Fruit fly (Drosophila melanogaster) Kc167 (cell line): ENCODE measurements around the gene mRpL21.

Source experiments
- Myc ChIP-seq: fragments of >200 bp; optimal IDR thresholded peaks from 2 replicates; lab custom pipeline; 2017; ENCODE audit warnings: missing external identifiers
- Sin3A ChIP-seq: fragments of >200 bp; optimal IDR thresholded peaks from 2 replicates; lab custom pipeline; 2018; ENCODE audit warnings: missing external identifiers
- h ChIP-seq: fragments of >200 bp; optimal IDR thresholded peaks from 3 replicates; lab custom pipeline; 2018; ENCODE audit warnings: missing external identifiers
- insv ChIP-seq: fragments of >200 bp; optimal IDR thresholded peaks from 3 replicates; lab custom pipeline; 2018; ENCODE audit warnings: missing external identifiers
- psq ChIP-seq: fragments of >200 bp; optimal IDR thresholded peaks from 2 replicates; lab custom pipeline; 2017; ENCODE audit warnings: missing external identifiers
- ttk ChIP-seq: sonication (Bioruptor generic); optimal IDR thresholded peaks from 2 replicates; lab custom pipeline; 2017; ENCODE audit warnings: missing external identifiers

Gene mRpL21

DNA sequence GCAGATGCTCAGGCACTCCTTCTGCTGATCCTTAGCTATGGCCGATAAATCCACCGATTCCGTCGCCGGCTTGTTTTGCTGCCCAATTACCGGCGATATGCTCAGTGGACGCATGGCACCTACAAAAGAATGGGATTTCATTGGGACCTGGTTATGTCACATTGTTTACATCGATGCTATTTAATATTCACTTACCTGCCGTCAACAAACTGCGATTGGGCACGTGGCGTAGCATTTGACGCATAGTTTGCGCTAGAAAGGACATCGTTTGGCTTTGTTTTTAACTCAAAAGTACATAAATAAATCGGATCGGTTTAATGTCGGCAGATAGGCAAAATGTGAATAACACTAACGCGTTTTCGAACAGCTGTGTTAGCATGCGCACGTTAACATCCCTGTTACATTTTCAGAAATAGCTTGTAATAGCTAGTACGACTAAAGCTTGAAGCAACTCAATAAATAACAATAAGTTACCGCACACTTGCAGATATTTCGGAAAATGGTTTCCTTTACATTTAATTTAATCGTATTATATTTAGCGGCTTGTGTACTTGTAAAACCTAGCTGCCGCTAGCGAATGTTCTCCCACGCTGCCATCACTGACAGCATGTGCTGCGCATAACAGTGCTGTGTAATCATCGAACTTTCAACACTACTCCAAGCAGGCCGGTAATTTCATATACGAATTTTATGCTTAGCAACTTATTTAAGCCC, at the start of gene mRpL21, which contains the start of gene rept:
Gene mRpL21 (minus strand): TSS at position 347 of the 714 bp plus-strand sequence.
Gene rept (plus strand): TSS at position 626 of the 714 bp plus-strand sequence.
- TF ChIP-seq psq (lab: Kevin White, UChicago) (no peak), Myc (lab: Kevin White, UChicago) (no peak), h (no peak), insv (lab: Kevin White, UChicago) (no peak), ttk (no peak), Sin3A (lab: Kevin White, UChicago) (no peak)

dm6 chr3L:19294613-19295299, 39.9 kb upstream of the mRpL21 start:
- TF ChIP-seq h (no peak), psq (lab: Kevin White, UChicago) (no peak)

dm6 chr3L:19294235-19294612, 39.4 kb upstream of the mRpL21 start, which contains the start of gene fal:
Gene fal (plus strand): TSS chr3L:19294564.
- TF ChIP-seq Myc (lab: Kevin White, UChicago): no peak
- TF ChIP-seq psq (lab: Kevin White, UChicago): no peak
- no peak for TF ChIP-seq Sin3A (lab: Kevin White, UChicago)
- TF ChIP-seq insv (lab: Kevin White, UChicago): no peak

- TF ChIP-seq Sin3A (lab: Kevin White, UChicago): no peak
- no peak for TF ChIP-seq insv (lab: Kevin White, UChicago)
- no peak for TF ChIP-seq psq (lab: Kevin White, UChicago)
- TF ChIP-seq ttk: no peak
- no peak for TF ChIP-seq h
- no peak for TF ChIP-seq Myc (lab: Kevin White, UChicago)
These were observed 38.4 kb upstream of the mRpL21 start for dm6 chr3L:19293178-19293741.

DNA sequence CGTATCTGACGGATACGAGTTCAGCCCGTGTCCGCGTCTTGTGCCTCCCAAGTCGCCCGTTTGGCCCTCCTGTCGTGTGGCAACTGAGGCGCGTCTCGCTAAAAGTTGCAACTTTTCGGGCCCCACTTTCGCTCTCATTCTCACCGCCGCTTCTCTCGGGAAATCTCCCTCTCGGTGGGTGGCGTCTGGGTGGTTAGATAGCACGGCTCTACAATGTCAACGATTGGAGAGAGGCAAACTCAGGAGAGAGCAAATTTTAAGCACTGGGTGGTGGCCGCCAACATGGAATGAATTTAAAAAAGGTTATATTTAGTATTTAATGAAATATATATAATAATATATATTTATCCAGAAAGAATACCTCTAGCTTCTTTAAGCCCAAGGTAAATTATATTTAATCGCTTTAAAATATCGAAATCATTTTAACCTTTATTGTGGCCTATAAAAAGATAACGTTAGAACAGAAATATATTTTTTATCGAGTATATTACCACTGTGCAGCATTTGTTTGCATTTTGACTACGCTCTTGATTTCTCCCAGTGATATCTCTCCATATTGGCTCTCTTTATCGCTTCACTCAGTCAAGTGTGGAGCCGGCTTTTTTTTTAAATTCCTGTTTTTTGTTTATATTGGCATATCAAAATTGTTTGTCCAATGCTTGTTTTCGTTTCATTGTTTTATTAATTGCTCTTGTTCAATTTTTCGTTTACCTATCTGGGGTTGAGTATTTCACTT, 37.7 kb upstream of the mRpL21 start, which contains the start of gene Gbs-76A:
Gene Gbs-76A (minus strand): TSS at position 327 of the 736 bp plus-strand sequence.
- TF ChIP-seq Sin3A (lab: Kevin White, UChicago) (no peak), Myc (lab: Kevin White, UChicago) (no peak), ttk (no peak), h (no peak), psq (lab: Kevin White, UChicago) (no peak)

- TF ChIP-seq ttk (no peak), insv (lab: Kevin White, UChicago) (no peak), h (no peak), Myc (lab: Kevin White, UChicago) (no peak), psq (lab: Kevin White, UChicago) (no peak), Sin3A (lab: Kevin White, UChicago) (no peak)
These were observed 36.9 kb upstream of the mRpL21 start for dm6 chr3L:19291465-19292413.

- TF ChIP-seq Sin3A (lab: Kevin White, UChicago): no peak
- no peak for TF ChIP-seq Myc (lab: Kevin White, UChicago)
- no peak for TF ChIP-seq h
- no peak for TF ChIP-seq insv (lab: Kevin White, UChicago)
- TF ChIP-seq ttk: no peak
- no peak for TF ChIP-seq psq (lab: Kevin White, UChicago)
These were observed 34.5 kb upstream of the mRpL21 start for dm6 chr3L:19289411-19289810.

- TF ChIP-seq h: no peak
- no peak for TF ChIP-seq Myc (lab: Kevin White, UChicago)
- TF ChIP-seq psq (lab: Kevin White, UChicago): no peak
- TF ChIP-seq Sin3A (lab: Kevin White, UChicago): no peak
- no peak for TF ChIP-seq ttk
- no peak for TF ChIP-seq insv (lab: Kevin White, UChicago)
These were observed 33.6 kb upstream of the mRpL21 start for dm6 chr3L:19288395-19288969.

dm6 chr3L:19280700-19281099, 25.8 kb upstream of the mRpL21 start, which contains the start of gene CG14089:
Gene CG14089 (minus strand): TSS chr3L:19280800.
- no peak for TF ChIP-seq ttk
- TF ChIP-seq Sin3A (lab: Kevin White, UChicago): no peak
- no peak for TF ChIP-seq psq (lab: Kevin White, UChicago)
- TF ChIP-seq h: no peak
- no peak for TF ChIP-seq insv (lab: Kevin White, UChicago)
- TF ChIP-seq Myc (lab: Kevin White, UChicago): no peak

- no peak for TF ChIP-seq Myc (lab: Kevin White, UChicago)
- no peak for TF ChIP-seq ttk
- no peak for TF ChIP-seq h
- TF ChIP-seq Sin3A (lab: Kevin White, UChicago): no peak
- no peak for TF ChIP-seq insv (lab: Kevin White, UChicago)
- TF ChIP-seq psq (lab: Kevin White, UChicago): no peak
These were observed 25.4 kb upstream of the mRpL21 start for dm6 chr3L:19280283-19280682.
